Worm (Caenorhabditis elegans) whole organism, L3 larva: ENCODE measurements around the gene T09F5.20.

Experiments
- R02D3.7 ChIP-seq: fragments of 150-350 bp; optimal IDR thresholded peaks from 2 replicates; lab custom pipeline; 2014; ENCODE audit warnings: missing biosample characterization, missing genetic modification characterization
- ZK546.5 ChIP-seq: sonication (generic microtip); optimal IDR thresholded peaks from 2 replicates; lab custom pipeline; 2017; ENCODE audit warnings: missing biosample characterization, missing genetic modification characterization
- aly-2 ChIP-seq: fragments of 150-350 bp; optimal IDR thresholded peaks from 2 replicates; lab custom pipeline; 2014; ENCODE audit warnings: missing biosample characterization, missing genetic modification characterization
- ama-1 ChIP-seq: fragments of 150-350 bp; optimal IDR thresholded peaks from 2 replicates; lab custom pipeline; 2018
- ceh-16 ChIP-seq: sonication (generic microtip); optimal IDR thresholded peaks from 2 replicates; lab custom pipeline; 2017; ENCODE audit warnings: missing biosample characterization, missing genetic modification characterization
- ceh-28 ChIP-seq: fragments of 150-350 bp; optimal IDR thresholded peaks from 2 replicates; lab custom pipeline; 2014; ENCODE audit warnings: missing biosample characterization, missing genetic modification reagents, missing genetic modification characterization
- ceh-82 ChIP-seq: fragments of 150-350 bp; optimal IDR thresholded peaks from 2 replicates; lab custom pipeline; 2014; ENCODE audit warnings: missing biosample characterization, missing genetic modification characterization
- ceh-9 ChIP-seq: sonication (generic microtip); optimal IDR thresholded peaks from 2 replicates; lab custom pipeline; 2018; ENCODE audit warnings: missing biosample characterization, missing genetic modification characterization
- daf-12 ChIP-seq: fragments of 150-350 bp; optimal IDR thresholded peaks from 2 replicates; lab custom pipeline; 2014; ENCODE audit warnings: missing biosample characterization, missing genetic modification reagents, missing genetic modification characterization
- egl-27 ChIP-seq: sonication (generic microtip); optimal IDR thresholded peaks from 4 replicates; lab custom pipeline; 2017; ENCODE audit warnings: missing biosample characterization, missing genetic modification reagents, missing genetic modification characterization
- egl-5 ChIP-seq: fragments of 150-350 bp; optimal IDR thresholded peaks from 2 replicates; lab custom pipeline; 2017; ENCODE audit warnings: missing biosample characterization, missing genetic modification reagents, missing genetic modification characterization, inconsistent platforms
- elt-1 ChIP-seq: fragments of 150-350 bp; optimal IDR thresholded peaks from 2 replicates; lab custom pipeline; 2014; ENCODE audit warnings: missing biosample characterization, missing genetic modification characterization
- elt-2 ChIP-seq: sonication (generic microtip); optimal IDR thresholded peaks from 2 replicates; lab custom pipeline; 2016; ENCODE audit warnings: missing genetic modification reagents, mild to moderate bottlenecking, missing genetic modification characterization, missing compliant biosample characterization
- elt-3 ChIP-seq, 3 experiments: fragments of 150-350 bp in 1 of 3; sonication (generic microtip) in 2 of 3; optimal IDR thresholded peaks; 2 replicates in 2 of 3; 4 replicates in 1 of 3; lab custom pipeline; 2014 to 2017; ENCODE audit warnings: missing biosample characterization in 3 of 3, missing genetic modification characterization in 3 of 3
- eor-1 ChIP-seq, 2 experiments: fragments of 150-350 bp; optimal IDR thresholded peaks; 2 replicates each; lab custom pipeline; 2014 to 2018; ENCODE audit warnings: missing biosample characterization in 2 of 2, missing genetic modification characterization in 2 of 2
- fkh-10 ChIP-seq: sonication (generic microtip); optimal IDR thresholded peaks from 2 replicates; lab custom pipeline; 2017; ENCODE audit warnings: missing biosample characterization, missing genetic modification reagents, missing genetic modification characterization
- fkh-2 ChIP-seq: fragments of 150-350 bp; optimal IDR thresholded peaks from 2 replicates; lab custom pipeline; 2014; ENCODE audit warnings: missing biosample characterization, missing genetic modification reagents, missing genetic modification characterization
- fos-1 ChIP-seq: fragments of 150-350 bp; optimal IDR thresholded peaks from 2 replicates; lab custom pipeline; 2014; ENCODE audit warnings: missing biosample characterization, missing genetic modification characterization
- hmg-11 ChIP-seq: sonication (generic microtip); optimal IDR thresholded peaks from 2 replicates; lab custom pipeline; 2016; ENCODE audit warnings: missing genetic modification characterization, missing compliant biosample characterization
- jun-1 ChIP-seq: fragments of 150-350 bp; optimal IDR thresholded peaks from 2 replicates; lab custom pipeline; 2014; ENCODE audit warnings: missing biosample characterization, missing genetic modification reagents, missing genetic modification characterization
- lin-15B ChIP-seq: fragments of 150-350 bp; optimal IDR thresholded peaks from 2 replicates; lab custom pipeline; 2014; ENCODE audit warnings: missing biosample characterization, missing genetic modification characterization
- lin-39 ChIP-seq: fragments of 150-350 bp; optimal IDR thresholded peaks from 2 replicates; lab custom pipeline; 2018; ENCODE audit warnings: missing biosample characterization, missing genetic modification reagents, missing genetic modification characterization
- lsy-12 ChIP-seq: sonication (generic microtip); optimal IDR thresholded peaks from 2 replicates; lab custom pipeline; 2016; ENCODE audit warnings: mild to moderate bottlenecking, missing genetic modification characterization, missing compliant biosample characterization
- mdl-1 ChIP-seq: fragments of 150-350 bp; optimal IDR thresholded peaks from 2 replicates; lab custom pipeline; 2014; ENCODE audit warnings: missing biosample characterization, missing genetic modification characterization
- mml-1 ChIP-seq: fragments of 150-350 bp; sonication (generic microtip); optimal IDR thresholded peaks from 3 replicates; lab custom pipeline; 2014; ENCODE audit warnings: missing biosample characterization, missing genetic modification characterization
- nfya-1 ChIP-seq: sonication (generic microtip); optimal IDR thresholded peaks from 2 replicates; lab custom pipeline; 2017; ENCODE audit warnings: missing genetic modification characterization, mild to moderate bottlenecking, missing compliant biosample characterization, antibody characterized with exemption, moderate library complexity; ENCODE audit not compliant: insufficient read depth
- nhr-11 ChIP-seq: fragments of 150-350 bp; optimal IDR thresholded peaks from 2 replicates; lab custom pipeline; 2014; ENCODE audit warnings: missing biosample characterization, missing genetic modification characterization
- nhr-12 ChIP-seq: fragments of 150-350 bp; optimal IDR thresholded peaks from 2 replicates; lab custom pipeline; 2014; ENCODE audit warnings: missing biosample characterization, missing genetic modification characterization
- nhr-23 ChIP-seq: fragments of 150-350 bp; optimal IDR thresholded peaks from 2 replicates; lab custom pipeline; 2014; ENCODE audit warnings: missing biosample characterization, missing genetic modification reagents, missing genetic modification characterization
- nhr-237 ChIP-seq: fragments of 150-350 bp; optimal IDR thresholded peaks from 2 replicates; lab custom pipeline; 2014; ENCODE audit warnings: missing biosample characterization, missing genetic modification characterization
- nhr-25 ChIP-seq: sonication (generic microtip); optimal IDR thresholded peaks from 2 replicates; lab custom pipeline; 2017; ENCODE audit warnings: missing biosample characterization, missing genetic modification characterization
- nhr-28 ChIP-seq: fragments of 150-350 bp; optimal IDR thresholded peaks from 2 replicates; lab custom pipeline; 2014; ENCODE audit warnings: missing biosample characterization, missing genetic modification characterization
- nhr-43 ChIP-seq: sonication (generic microtip); optimal IDR thresholded peaks from 2 replicates; lab custom pipeline; 2016; ENCODE audit warnings: mild to moderate bottlenecking, missing genetic modification characterization, missing compliant biosample characterization; ENCODE audit not compliant: poor library complexity, severe bottlenecking
- nhr-67 ChIP-seq: fragments of 150-350 bp; optimal IDR thresholded peaks from 2 replicates; lab custom pipeline; 2014; ENCODE audit warnings: missing biosample characterization, missing genetic modification characterization
- nhr-76 ChIP-seq: fragments of 150-350 bp; sonication (generic microtip); optimal IDR thresholded peaks from 5 replicates; lab custom pipeline; 2014; ENCODE audit warnings: missing biosample characterization, missing genetic modification characterization
- nhr-77 ChIP-seq: fragments of 150-350 bp; optimal IDR thresholded peaks from 2 replicates; lab custom pipeline; 2014; ENCODE audit warnings: missing biosample characterization, missing genetic modification characterization
- pha-4 ChIP-seq: fragments of 150-350 bp; optimal IDR thresholded peaks from 2 replicates; lab custom pipeline; 2014; ENCODE audit warnings: missing biosample characterization, missing genetic modification reagents, missing genetic modification characterization
- pqm-1 ChIP-seq: fragments of 150-350 bp; optimal IDR thresholded peaks from 2 replicates; lab custom pipeline; 2017; ENCODE audit warnings: missing biosample characterization, missing genetic modification characterization, inconsistent platforms
- sea-2 ChIP-seq: fragments of 150-350 bp; sonication (generic microtip); optimal IDR thresholded peaks from 4 replicates; lab custom pipeline; 2014; ENCODE audit warnings: missing biosample characterization, missing genetic modification reagents, missing genetic modification characterization
- skn-1 ChIP-seq: fragments of 150-350 bp; optimal IDR thresholded peaks from 2 replicates; lab custom pipeline; 2014; ENCODE audit warnings: missing biosample characterization, missing genetic modification characterization
- snpc-4 ChIP-seq: fragments of 150-350 bp; optimal IDR thresholded peaks from 2 replicates; lab custom pipeline; 2014; ENCODE audit warnings: missing biosample characterization, missing genetic modification characterization
- tbx-2 ChIP-seq: sonication (generic microtip); optimal IDR thresholded peaks from 2 replicates; lab custom pipeline; 2016; ENCODE audit warnings: mild to moderate bottlenecking, missing genetic modification characterization, missing compliant biosample characterization
- unc-39 ChIP-seq: sonication (generic microtip); optimal IDR thresholded peaks from 4 replicates; lab custom pipeline; 2017; ENCODE audit warnings: missing biosample characterization, missing genetic modification characterization
- unc-62 ChIP-seq: fragments of 150-350 bp; sonication (generic microtip); optimal IDR thresholded peaks from 4 replicates; lab custom pipeline; 2014; ENCODE audit warnings: missing biosample characterization, missing genetic modification reagents, missing genetic modification characterization
- zag-1 ChIP-seq: fragments of 150-350 bp; optimal IDR thresholded peaks from 2 replicates; lab custom pipeline; 2014; ENCODE audit warnings: missing biosample characterization, missing genetic modification characterization
- ztf-11 ChIP-seq: fragments of 150-350 bp; optimal IDR thresholded peaks from 2 replicates; lab custom pipeline; 2014; ENCODE audit warnings: missing biosample characterization, missing genetic modification characterization
- ztf-4 ChIP-seq: fragments of 150-350 bp; optimal IDR thresholded peaks from 2 replicates; lab custom pipeline; 2014; ENCODE audit warnings: missing biosample characterization, missing genetic modification characterization

T09F5.20 gene

DNA sequence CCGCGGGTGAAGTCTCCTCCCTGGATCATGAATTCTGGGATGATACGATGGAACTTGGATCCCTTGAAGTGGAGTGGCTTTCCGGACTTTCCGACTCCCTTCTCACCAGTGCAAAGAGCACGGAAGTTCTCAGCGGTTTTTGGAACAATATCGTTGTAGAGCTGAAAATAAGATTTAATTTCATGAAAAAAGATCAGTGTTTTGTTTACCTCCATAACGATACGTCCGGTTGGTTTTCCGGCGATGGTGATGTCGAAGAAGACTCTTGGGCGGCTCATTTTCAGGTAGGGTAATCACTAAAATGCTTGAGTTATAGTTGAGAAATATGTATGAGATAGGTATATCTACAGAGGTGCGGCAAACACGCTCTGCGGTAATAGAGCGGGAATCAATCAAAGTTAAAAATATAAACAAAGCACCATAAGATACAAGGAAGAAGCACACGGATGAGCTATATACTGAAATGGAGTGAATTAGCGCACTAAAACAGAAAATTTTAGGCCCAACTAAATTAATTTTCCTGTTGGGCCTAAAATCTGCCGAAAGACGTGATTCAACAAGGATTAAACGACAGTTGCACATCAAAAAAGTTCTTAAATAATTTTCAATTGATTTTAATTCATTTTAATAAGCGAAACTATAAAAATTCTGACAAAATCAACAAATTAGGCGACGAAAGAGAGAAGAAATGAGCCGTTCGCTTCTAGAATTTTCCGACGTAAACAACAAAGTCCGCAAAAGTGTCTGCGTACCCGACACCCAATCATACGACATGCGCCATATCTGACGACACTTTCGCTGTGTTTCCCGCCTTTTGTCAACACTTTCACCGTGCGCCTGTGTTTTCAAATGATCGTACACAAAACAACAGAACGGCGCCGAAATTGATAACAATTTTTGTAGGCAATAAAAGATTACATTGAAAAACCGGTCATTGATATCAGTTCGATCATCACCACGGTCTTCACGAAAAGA lies 39.7 kb upstream of the T09F5.20 start, which contains the start of the genes cyn-7 and bath-36:
TSS of gene cyn-7 (minus strand) at position 296 of the 975 bp plus-strand sequence.
TSS of gene bath-36 (plus strand) at position 806 of the 975 bp plus-strand sequence.
- TF ChIP-seq nhr-43 (peak; percentile 76), mml-1 (tag; lab: Kevin White, UChicago) (no peak), nhr-28 (tag; lab: Kevin White, UChicago) (no peak), ceh-28 (tag; lab: Kevin White, UChicago) (peak; percentile 47), nhr-76 (tag; lab: Kevin White, UChicago) (no peak), zag-1 (no peak), sea-2 (no peak), snpc-4 (peak; percentile 59), elt-3 (tag; optimal IDR thresholded peaks at IDR 0.05; lab: Kevin White, UChicago) (no peak), lsy-12 (tag; lab: Kevin White, UChicago) (peak; percentile 69), R02D3.7 (tag; lab: Kevin White, UChicago) (peak; percentile 7), elt-1 (tag; lab: Kevin White, UChicago) (no peak), aly-2 (no peak), eor-1 (tag; optimal IDR thresholded peaks at IDR 0.05; lab: Kevin White, UChicago) (no peak), ZK546.5 (tag; lab: Kevin White, UChicago) (no peak), skn-1 (tag; lab: Kevin White, UChicago) (no peak), ceh-82 (tag; lab: Kevin White, UChicago) (no peak), nhr-11 (tag; lab: Kevin White, UChicago) (no peak), pha-4 (tag; lab: Kevin White, UChicago) (peak; percentile 97), daf-12 (tag; lab: Kevin White, UChicago) (no peak), egl-27 (tag; lab: Kevin White, UChicago) (peak; percentile 49), nhr-23 (tag; lab: Kevin White, UChicago) (peak; percentile 74), ceh-16 (tag; lab: Kevin White, UChicago) (no peak), egl-5 (tag; lab: Kevin White, UChicago) (peak; percentile 51), ztf-4 (tag; lab: Kevin White, UChicago) (no peak), nhr-12 (no peak), hmg-11 (tag; lab: Kevin White, UChicago) (peak; percentile 68), ama-1 (lab: Kevin White, UChicago) (no peak), elt-2 (peak; percentile 92), unc-62 (GFP tag; lab: Kevin White, UChicago) (no peak), fkh-10 (GFP tag; lab: Kevin White, UChicago) (no peak), ceh-9 (tag; lab: Kevin White, UChicago) (no peak), nhr-25 (peak; percentile 79), nhr-237 (tag; lab: Kevin White, UChicago) (no peak), jun-1 (tag; lab: Kevin White, UChicago) (peak; percentile 86), nhr-77 (tag; lab: Kevin White, UChicago) (peak; percentile 0), pqm-1 (tag; lab: Kevin White, UChicago) (peak; percentile 73), tbx-2 (tag; lab: Kevin White, UChicago) (peak; percentile 68), nfya-1 (tag; lab: Kevin White, UChicago) (peak; percentile 74), ztf-11 (tag; lab: Kevin White, UChicago) (no peak), fos-1 (tag; lab: Kevin White, UChicago) (no peak), fkh-2 (no peak), unc-39 (tag; lab: Kevin White, UChicago) (no peak), nhr-67 (no peak), mdl-1 (tag; lab: Kevin White, UChicago) (no peak), lin-15B (peak; percentile 85), lin-39 (tag; lab: Kevin White, UChicago) (no peak)
